Fruit fly (Drosophila melanogaster) whole organism, wandering third instar larva: ENCODE measurements around the gene Pgant5.

Experiments used
- Abd-B ChIP-seq: fragments of >200 bp; optimal IDR thresholded peaks from 2 replicates; lab custom pipeline; 2017; ENCODE audit warnings: missing biosample characterization, missing genetic modification characterization
- CG32264 ChIP-seq: fragments of 200-800 bp; sonication (Bioruptor generic); optimal IDR thresholded peaks from 2 replicates; lab custom pipeline; 2016; ENCODE audit warnings: missing biosample characterization, missing genetic modification characterization
- CG9705 ChIP-seq: fragments of 200-800 bp; sonication (Bioruptor generic); optimal IDR thresholded peaks from 2 replicates; lab custom pipeline; 2018; ENCODE audit warnings: missing biosample characterization, mild to moderate bottlenecking, missing genetic modification characterization
- CrebA ChIP-seq: fragments of 200-800 bp; sonication (Bioruptor generic); optimal IDR thresholded peaks from 2 replicates; lab custom pipeline; 2016; ENCODE audit warnings: missing biosample characterization, mild to moderate bottlenecking, missing genetic modification characterization, borderline replicate concordance
- Dfd ChIP-seq: fragments of >200 bp; optimal IDR thresholded peaks from 2 replicates; lab custom pipeline; 2017; ENCODE audit warnings: missing biosample characterization, missing genetic modification characterization
- Dif ChIP-seq: fragments of 200-275, 200-300 bp; sonication (Bioruptor generic); optimal IDR thresholded peaks from 2 replicates; lab custom pipeline; 2018; ENCODE audit warnings: missing biosample characterization, missing genetic modification characterization; ENCODE audit not compliant: partially characterized antibody
- GATAd ChIP-seq: sonication (Bioruptor generic); optimal IDR thresholded peaks from 2 replicates; lab custom pipeline; 2016; ENCODE audit warnings: missing biosample characterization, missing genetic modification characterization
- HLH106 ChIP-seq: fragments of 200-800 bp; optimal IDR thresholded peaks from 3 replicates; lab custom pipeline; 2019; ENCODE audit warnings: missing biosample characterization, mild to moderate bottlenecking, missing genetic modification characterization, moderate library complexity
- Hnf4 ChIP-seq: fragments of 200-800 bp; sonication (Bioruptor generic); optimal IDR thresholded peaks from 2 replicates; lab custom pipeline; 2016; ENCODE audit warnings: missing biosample characterization, mild to moderate bottlenecking, missing genetic modification characterization
- Hr78 ChIP-seq: fragments of >200 bp; optimal IDR thresholded peaks from 2 replicates; lab custom pipeline; 2017; ENCODE audit warnings: missing biosample characterization, missing genetic modification characterization
- Hr83 ChIP-seq: fragments of 200-300 bp; sonication (Bioruptor generic); optimal IDR thresholded peaks from 2 replicates; lab custom pipeline; 2016; ENCODE audit warnings: missing biosample characterization, mild to moderate bottlenecking, missing genetic modification characterization, moderate library complexity; ENCODE audit not compliant: poor library complexity, severe bottlenecking
- Jra ChIP-seq: sonication (Bioruptor generic); optimal IDR thresholded peaks from 2 replicates; lab custom pipeline; 2016; ENCODE audit warnings: missing biosample characterization, missing genetic modification characterization
- Mio ChIP-seq: sonication (Bioruptor generic); optimal IDR thresholded peaks from 2 replicates; lab custom pipeline; 2016; ENCODE audit warnings: missing biosample characterization, missing genetic modification characterization
- Myc ChIP-seq: fragments of >200 bp; optimal IDR thresholded peaks from 2 replicates; lab custom pipeline; 2017
- N ChIP-seq: fragments of >200 bp; optimal IDR thresholded peaks from 2 replicates; lab custom pipeline; 2018; ENCODE audit warnings: missing biosample characterization, missing external identifiers, missing genetic modification characterization
- OdsH ChIP-seq: fragments of 200-800 bp; sonication (Bioruptor generic); optimal IDR thresholded peaks from 2 replicates; lab custom pipeline; 2016; ENCODE audit warnings: missing biosample characterization, mild to moderate bottlenecking, missing genetic modification characterization
- Rel ChIP-seq, 2 experiments: fragments of 200-800 bp; sonication (Bioruptor generic) in 1 of 2; optimal IDR thresholded peaks; 2 replicates in 1 of 2; 3 replicates in 1 of 2; lab custom pipeline; 2016 to 2019; ENCODE audit warnings: mild to moderate bottlenecking in 2 of 2, missing biosample characterization in 2 of 2, missing genetic modification characterization in 2 of 2, moderate library complexity in 1 of 2
- Sp1 ChIP-seq: fragments of 200-800 bp; sonication (Bioruptor generic); optimal IDR thresholded peaks from 3 replicates; lab custom pipeline; 2019; ENCODE audit warnings: missing biosample characterization, mild to moderate bottlenecking, missing genetic modification characterization, moderate library complexity
- Vsx2 ChIP-seq: fragments of 200-300, 225-300 bp; sonication (Bioruptor generic); optimal IDR thresholded peaks from 2 replicates; lab custom pipeline; 2018; ENCODE audit warnings: missing biosample characterization, missing genetic modification characterization; ENCODE audit not compliant: partially characterized antibody
- br ChIP-seq: fragments of 200-800 bp; sonication (Bioruptor generic); optimal IDR thresholded peaks from 2 replicates; lab custom pipeline; 2016; ENCODE audit warnings: missing biosample characterization, missing genetic modification characterization
- brk ChIP-seq: fragments of 200-800 bp; sonication (Bioruptor generic); optimal IDR thresholded peaks from 2 replicates; lab custom pipeline; 2016; ENCODE audit warnings: missing biosample characterization, mild to moderate bottlenecking, missing genetic modification characterization
- dl ChIP-seq, 2 experiments: fragments of 175-275, 200-275 bp in 1 of 2; fragments of 200-275 bp in 1 of 2; sonication (Bioruptor generic); optimal IDR thresholded peaks; lab custom pipeline; 2018; ENCODE audit warnings: mild to moderate bottlenecking in 2 of 2, missing biosample characterization in 2 of 2, missing genetic modification characterization in 2 of 2, moderate library complexity in 2 of 2; ENCODE audit not compliant: partially characterized antibody in 2 of 2, insufficient read depth in 1 of 2
- dmrt93B ChIP-seq: fragments of 200-800 bp; sonication (Bioruptor generic); optimal IDR thresholded peaks from 2 replicates; lab custom pipeline; 2018; ENCODE audit warnings: missing biosample characterization, mild to moderate bottlenecking, missing genetic modification characterization
- dsf ChIP-seq: sonication (Bioruptor generic); optimal IDR thresholded peaks from 2 replicates; lab custom pipeline; 2016; ENCODE audit warnings: missing biosample characterization, missing genetic modification characterization, borderline replicate concordance
- ey ChIP-seq: fragments of 200-800 bp; sonication (Bioruptor generic); optimal IDR thresholded peaks from 2 replicates; lab custom pipeline; 2016; ENCODE audit warnings: missing biosample characterization, missing genetic modification characterization
- foxo ChIP-seq, 2 experiments: fragments of 200-800 bp; sonication (Bioruptor generic); optimal IDR thresholded peaks; 2 replicates in 1 of 2; 3 replicates in 1 of 2; lab custom pipeline; 2016 to 2017; ENCODE audit warnings: missing biosample characterization in 2 of 2, missing genetic modification characterization in 2 of 2
- fru ChIP-seq: fragments of 200-800 bp; sonication (Bioruptor generic); optimal IDR thresholded peaks from 3 replicates; lab custom pipeline; 2016; ENCODE audit warnings: missing biosample characterization, mild to moderate bottlenecking, missing genetic modification characterization
- h ChIP-seq: fragments of 200-800 bp; sonication (Bioruptor generic); optimal IDR thresholded peaks from 3 replicates; lab custom pipeline; 2016; ENCODE audit warnings: missing biosample characterization, mild to moderate bottlenecking, missing genetic modification characterization
- jim ChIP-seq: fragments of 175-275, 200-325 bp; sonication (Bioruptor generic); optimal IDR thresholded peaks from 2 replicates; lab custom pipeline; 2016; ENCODE audit warnings: missing biosample characterization, mild to moderate bottlenecking, missing genetic modification characterization
- lola ChIP-seq: fragments of >200 bp; optimal IDR thresholded peaks from 2 replicates; lab custom pipeline; 2017; ENCODE audit warnings: missing biosample characterization, missing genetic modification characterization
- pan ChIP-seq: fragments of >200 bp; optimal IDR thresholded peaks from 2 replicates; lab custom pipeline; 2017
- psq ChIP-seq: fragments of 200-800 bp; sonication (Bioruptor generic); optimal IDR thresholded peaks from 3 replicates; lab custom pipeline; 2017; ENCODE audit warnings: missing biosample characterization, mild to moderate bottlenecking, missing genetic modification characterization, moderate library complexity
- rgr ChIP-seq: fragments of 200-800 bp; sonication (Bioruptor generic); optimal IDR thresholded peaks from 3 replicates; lab custom pipeline; 2016; ENCODE audit warnings: missing biosample characterization, mild to moderate bottlenecking, missing genetic modification characterization
- sage ChIP-seq: fragments of 200-800 bp; sonication (Bioruptor generic); optimal IDR thresholded peaks from 2 replicates; lab custom pipeline; 2016; ENCODE audit warnings: missing biosample characterization, mild to moderate bottlenecking, missing genetic modification characterization
- sv ChIP-seq: fragments of 200-800 bp; sonication (Bioruptor generic); optimal IDR thresholded peaks from 3 replicates; lab custom pipeline; 2016; ENCODE audit warnings: missing biosample characterization, missing genetic modification characterization
- tai ChIP-seq: sonication (Bioruptor generic); optimal IDR thresholded peaks from 2 replicates; lab custom pipeline; 2016; ENCODE audit warnings: missing biosample characterization, missing genetic modification characterization
- usp ChIP-seq: fragments of >200 bp; optimal IDR thresholded peaks from 2 replicates; lab custom pipeline; 2017; ENCODE audit warnings: missing biosample characterization, missing genetic modification characterization
- woc ChIP-seq: sonication (Bioruptor generic); optimal IDR thresholded peaks from 2 replicates; lab custom pipeline; 2016; ENCODE audit warnings: missing biosample characterization, mild to moderate bottlenecking, missing genetic modification characterization

Gene Pgant5

DNA sequence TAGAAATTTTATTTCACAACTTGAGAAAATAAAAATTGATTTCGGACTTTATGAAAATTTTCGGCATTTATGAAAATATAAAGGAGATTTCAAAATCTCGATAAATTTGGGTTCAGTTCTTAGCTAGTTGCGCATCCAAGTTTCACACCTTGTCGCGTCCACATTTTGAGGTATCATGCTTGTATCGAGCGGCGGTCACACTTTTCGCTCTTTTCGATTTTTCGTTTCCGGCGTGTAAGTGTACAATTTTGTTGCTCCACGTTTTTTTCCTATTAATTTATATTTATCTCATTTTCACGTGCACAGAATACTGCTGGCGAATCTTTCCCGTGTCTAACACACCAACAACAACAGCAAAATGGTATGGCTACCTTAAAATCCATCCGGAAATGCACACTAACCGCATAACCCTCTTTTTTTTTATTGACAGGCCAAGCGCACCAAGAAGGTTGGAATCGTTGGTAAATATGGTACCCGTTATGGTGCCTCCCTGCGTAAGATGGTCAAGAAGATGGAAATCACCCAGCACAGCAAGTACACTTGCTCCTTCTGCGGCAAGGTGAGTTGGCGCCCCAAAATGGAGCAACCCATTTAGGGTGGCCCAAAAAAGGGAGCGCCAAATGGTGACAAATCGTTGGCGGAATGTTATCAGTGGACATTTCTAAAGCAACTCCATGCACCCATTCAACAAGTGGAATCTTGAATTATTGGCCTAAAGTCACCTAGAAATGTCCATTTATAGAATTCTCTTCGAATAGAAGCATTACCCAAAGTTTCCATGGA lies 22.4 kb downstream of the Pgant5 start, which contains the start of gene RpL37A (continued):
- TF ChIP-seq Hr83 (GFP tag; lab: Kevin White, UChicago) (peak; percentile 86), GATAd (GFP tag; lab: Kevin White, UChicago) (no peak), CG9705 (peak; percentile 69), tai (GFP tag; lab: Kevin White, UChicago) (no peak)

DNA sequence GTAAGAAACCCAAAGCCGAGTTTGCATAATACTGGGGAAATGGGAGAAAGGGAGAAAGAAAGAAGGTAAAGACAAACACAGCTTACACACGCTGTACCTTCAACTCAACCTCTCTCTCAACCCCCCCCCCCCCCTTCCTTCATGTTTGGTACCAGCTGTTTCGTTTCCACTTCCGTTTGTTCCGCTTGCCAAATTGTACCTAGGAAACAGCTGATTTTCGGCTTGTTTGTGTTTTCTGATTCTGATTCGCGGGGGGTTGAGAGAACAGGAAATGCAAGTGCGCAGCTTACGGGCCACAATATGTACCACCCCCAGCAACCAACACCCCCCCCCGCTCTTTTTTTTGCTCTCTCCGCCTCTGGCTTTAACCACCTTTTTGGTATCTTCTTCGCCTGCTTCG lies 29.5 kb downstream of the Pgant5 start:
- no peak for TF ChIP-seq Abd-B (GFP tag; lab: Kevin White, UChicago)
- TF ChIP-seq psq, result peak; percentile 68
- TF ChIP-seq Sp1, result no peak

DNA sequence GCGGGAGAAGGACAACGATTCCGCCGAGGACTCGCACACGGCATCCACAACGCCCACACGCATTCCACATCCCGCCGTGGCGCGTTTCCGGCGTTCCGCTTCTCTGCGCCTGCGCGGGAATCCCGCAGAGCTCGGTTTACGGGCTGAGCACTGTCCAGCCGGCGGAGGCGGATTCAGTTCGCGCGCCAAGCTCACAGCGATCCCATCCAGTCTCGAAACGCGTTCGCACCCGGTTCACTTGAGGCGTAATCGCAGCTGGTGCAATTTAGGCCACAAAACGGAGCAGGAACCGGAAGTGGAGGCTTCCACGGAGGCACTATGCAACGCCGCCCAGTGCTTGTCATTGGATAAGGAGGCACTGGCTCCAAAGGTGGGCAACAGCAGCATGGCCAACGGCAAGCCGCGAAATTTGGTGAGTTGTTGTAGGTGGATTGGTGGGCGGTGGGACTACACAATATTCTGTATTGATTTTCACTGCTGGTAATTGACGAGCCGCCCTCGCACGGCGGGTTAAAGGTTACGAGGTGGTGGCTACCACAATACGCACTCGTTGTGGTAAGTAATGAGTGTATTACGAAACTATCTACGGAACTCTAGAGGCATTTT lies 30.5 kb downstream of the Pgant5 start:
- TF ChIP-seq dl (GFP tag; optimal IDR thresholded peaks at IDR 0.05; lab: Kevin White, UChicago; ENCODE audit: insufficient read depth in 1 of 2, partially characterized antibody in 2 of 2), result no peak
- TF ChIP-seq CrebA (GFP tag; lab: Kevin White, UChicago), result no peak
- no peak for TF ChIP-seq GATAd (GFP tag; lab: Kevin White, UChicago)
- TF ChIP-seq Dif (GFP tag; lab: Kevin White, UChicago), result peak; percentile 35
- no peak for TF ChIP-seq Jra (GFP tag; lab: Kevin White, UChicago)
- no peak for TF ChIP-seq Rel (GFP tag; optimal IDR thresholded peaks at IDR 0.05; lab: Kevin White, UChicago)
- TF ChIP-seq Rel (tag; optimal IDR thresholded peaks at IDR 0.05; lab: Kevin White, UChicago), result no peak
- no peak for TF ChIP-seq Vsx2 (GFP tag; lab: Kevin White, UChicago)
- TF ChIP-seq tai (GFP tag; lab: Kevin White, UChicago), result no peak
- TF ChIP-seq br (GFP tag; lab: Kevin White, UChicago), result no peak

DNA sequence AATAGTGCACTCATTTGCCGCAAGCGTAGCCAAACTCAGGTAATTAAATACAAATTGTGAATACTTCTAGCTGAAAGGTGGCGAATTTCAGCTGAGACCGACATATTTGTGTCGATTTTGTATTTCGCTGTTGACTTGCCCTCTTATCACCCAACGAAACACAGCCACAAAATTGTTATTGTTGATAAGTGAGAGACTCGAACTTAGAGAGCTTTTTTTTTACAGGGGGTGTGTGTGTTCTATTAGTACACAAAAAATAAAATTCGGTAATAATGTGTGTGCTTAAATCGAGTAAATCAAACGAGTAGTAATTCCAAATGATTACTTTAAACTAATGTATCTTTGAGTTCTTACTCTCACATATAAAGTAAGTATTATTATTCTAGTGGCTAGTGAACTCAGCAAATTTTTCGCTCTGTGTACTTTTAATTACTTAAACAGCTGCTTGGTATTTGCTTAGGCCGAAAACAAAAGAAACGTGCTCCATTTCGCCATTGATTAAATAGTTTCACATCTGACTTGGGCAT lies 32.4 kb downstream of the Pgant5 start:
- peak; percentile 0 for TF ChIP-seq Mio (GFP tag; lab: Kevin White, UChicago)
- peak; percentile 80 for TF ChIP-seq sage
- TF ChIP-seq dsf (GFP tag; lab: Kevin White, UChicago), result peak; percentile 13
- no peak for TF ChIP-seq N
- no peak for TF ChIP-seq lola
- no peak for TF ChIP-seq Rel (GFP tag; optimal IDR thresholded peaks at IDR 0.05; lab: Kevin White, UChicago)
- peak; percentile 13 for TF ChIP-seq Rel (tag; optimal IDR thresholded peaks at IDR 0.05; lab: Kevin White, UChicago)
- TF ChIP-seq CG9705, result no peak
- TF ChIP-seq dmrt93B (GFP tag; lab: Kevin White, UChicago), result peak; percentile 46
- peak; percentile 82 for TF ChIP-seq brk (GFP tag; lab: Kevin White, UChicago)
- peak; percentile 42 for TF ChIP-seq HLH106 (tag; lab: Kevin White, UChicago)
- peak; percentile 71 for TF ChIP-seq psq
- TF ChIP-seq Myc (lab: Kevin White, UChicago), result no peak
- no peak for TF ChIP-seq CrebA (GFP tag; lab: Kevin White, UChicago)
- peak; percentile 85 for TF ChIP-seq h (GFP tag; lab: Kevin White, UChicago)
- peak; percentile 81 for TF ChIP-seq Hnf4 (GFP tag; lab: Kevin White, UChicago)
- TF ChIP-seq usp (GFP tag; lab: Kevin White, UChicago), result no peak
- no peak for TF ChIP-seq pan (lab: Kevin White, UChicago)
- TF ChIP-seq Jra (GFP tag; lab: Kevin White, UChicago), result peak; percentile 75
- TF ChIP-seq foxo (GFP tag; optimal IDR thresholded peaks at IDR 0.05; lab: Kevin White, UChicago), result peak in 1 of 2 experiments; percentile 93
- TF ChIP-seq Abd-B (GFP tag; lab: Kevin White, UChicago), result no peak
- TF ChIP-seq Sp1, result peak; percentile 82
- TF ChIP-seq ey, result peak; percentile 79
- TF ChIP-seq Hr78 (GFP tag; lab: Kevin White, UChicago), result no peak
- TF ChIP-seq Hr83 (GFP tag; lab: Kevin White, UChicago), result peak; percentile 68
- TF ChIP-seq jim, result no peak
- TF ChIP-seq br (GFP tag; lab: Kevin White, UChicago), result peak; percentile 83
- peak; percentile 52 for TF ChIP-seq woc (GFP tag; lab: Kevin White, UChicago)
- no peak for TF ChIP-seq dl (GFP tag; optimal IDR thresholded peaks at IDR 0.05; lab: Kevin White, UChicago; ENCODE audit: insufficient read depth in 1 of 2, partially characterized antibody in 2 of 2)
- no peak for TF ChIP-seq GATAd (GFP tag; lab: Kevin White, UChicago)
- TF ChIP-seq sv (GFP tag; lab: Kevin White, UChicago), result peak; percentile 64
- no peak for TF ChIP-seq tai (GFP tag; lab: Kevin White, UChicago)
- peak; percentile 92 for TF ChIP-seq fru
- TF ChIP-seq OdsH (GFP tag; lab: Kevin White, UChicago), result peak; percentile 88
- TF ChIP-seq Dfd, result no peak
- peak; percentile 85 for TF ChIP-seq rgr (GFP tag; lab: Kevin White, UChicago)
- peak; percentile 48 for TF ChIP-seq CG32264 (GFP tag; lab: Kevin White, UChicago)
- no peak for TF ChIP-seq Vsx2 (GFP tag; lab: Kevin White, UChicago)
- no peak for TF ChIP-seq Dif (GFP tag; lab: Kevin White, UChicago)
